Fruit fly (Drosophila melanogaster): ENCODE measurements around the gene Cyp4ac1.

dm6 chr2L:5223317-5223716 lies 40.5 kb upstream of the Cyp4ac1 start:
- TF ChIP-seq CTCF (optimal IDR thresholded peaks at IDR 0.05) (no peak), CG8478 (optimal IDR thresholded peaks at IDR 0.05) (no peak)
